Worm (Caenorhabditis elegans) whole organism, young adult: ENCODE results near the gene asp-1.

ENCODE experiments used
- D2030.7 ChIP-seq: fragments of 200-800 bp; sonication (Bioruptor generic); IDR thresholded peaks from 2 replicates; pipeline ENCODE4 v1.3.6; 2022; ENCODE audit warnings: missing genetic modification reagents, missing genetic modification characterization, missing compliant biosample characterization
- F57C9.4 ChIP-seq: sonication (generic microtip); optimal IDR thresholded peaks from 2 replicates; lab custom pipeline; 2017; ENCODE audit warnings: mild to moderate bottlenecking, missing genetic modification characterization, missing compliant biosample characterization
- attf-3 ChIP-seq: fragments of 200-800 bp; sonication (Bioruptor generic); conservative IDR thresholded peaks from 2 replicates; pipeline ENCODE4 v1.3.6; 2022; ENCODE audit warnings: missing genetic modification reagents, missing genetic modification characterization, missing compliant biosample characterization
- him-1 ChIP-seq: sonication (generic microtip); optimal IDR thresholded peaks from 2 replicates; lab custom pipeline; 2016; ENCODE audit warnings: missing genotype, missing genetic modification reagents, missing genetic modification characterization, missing compliant biosample characterization
- hlh-12 ChIP-seq: sonication (generic microtip); optimal IDR thresholded peaks from 2 replicates; lab custom pipeline; 2016; ENCODE audit warnings: missing genetic modification characterization, missing compliant biosample characterization
- lir-1 ChIP-seq: fragments of 200-800 bp; sonication (Bioruptor generic); conservative IDR thresholded peaks from 2 replicates; pipeline ENCODE4 v1.3.6; 2022; ENCODE audit warnings: missing genetic modification reagents, missing genetic modification characterization, missing compliant biosample characterization
- lsl-1 ChIP-seq: fragments of 200-800 bp; sonication (Bioruptor generic); optimal IDR thresholded peaks from 2 replicates; lab custom pipeline; 2018; ENCODE audit warnings: mild to moderate bottlenecking, missing genetic modification characterization, moderate library complexity, missing compliant biosample characterization
- nhr-120 ChIP-seq: fragments of 200-800 bp; sonication (Bioruptor generic); IDR thresholded peaks from 2 replicates; pipeline ENCODE4 v1.3.6; 2022; ENCODE audit warnings: missing genetic modification characterization, missing compliant biosample characterization
- tbx-9 ChIP-seq: sonication (generic microtip); optimal IDR thresholded peaks from 2 replicates; lab custom pipeline; 2016; ENCODE audit warnings: borderline replicate concordance, missing genetic modification characterization, inconsistent platforms, missing compliant biosample characterization
- zfh-2 ChIP-seq: fragments of 200-800 bp; sonication (Bioruptor generic); conservative IDR thresholded peaks from 2 replicates; pipeline ENCODE4 v1.3.6; 2022; ENCODE audit warnings: missing genetic modification reagents, missing genetic modification characterization, missing compliant biosample characterization

- TF ChIP-seq F57C9.4 (tag; lab: Kevin White, UChicago) (no peak), him-1 (tag; lab: Kevin White, UChicago) (no peak), tbx-9 (no peak), nhr-120 (GFP tag; lab: Robert Waterston, UW) (no peak), hlh-12 (tag; lab: Kevin White, UChicago) (no peak), lsl-1 (GFP tag; lab: Kevin White, UChicago) (no peak), lir-1 (GFP tag; lab: Robert Waterston, UW) (no peak), zfh-2 (no peak), attf-3 (GFP tag; lab: Robert Waterston, UW) (no peak), D2030.7 (GFP tag; lab: Robert Waterston, UW) (no peak)
These were observed 50.0 kb downstream of the asp-1 start for ce11 chrV:19000542-19000941.
